Fruit fly (Drosophila melanogaster): ENCODE measurements around the gene repo.

dm6 chr3R:18280133-18280532 is 44.1 kb downstream of the repo start:
- no peak for TF ChIP-seq CG8478 (optimal IDR thresholded peaks at IDR 0.05)
- no peak for TF ChIP-seq CTCF (optimal IDR thresholded peaks at IDR 0.05)

All from S2 (cell line).